Worm (Caenorhabditis elegans) whole organism, L2 larva: ENCODE results near the gene W01H2.2.

ENCODE experiments used
- F13H6.1 ChIP-seq: sonication (generic microtip); optimal IDR thresholded peaks from 2 replicates; lab custom pipeline; 2016; ENCODE audit warnings: missing genetic modification characterization, missing compliant biosample characterization
- lin-11 ChIP-seq: fragments of 150-350 bp; sonication (generic microtip); optimal IDR thresholded peaks from 2 replicates; lab custom pipeline; 2014; ENCODE audit warnings: missing biosample characterization, missing genetic modification characterization, inconsistent platforms, mixed read lengths
- nhr-237 ChIP-seq: fragments of 150-350 bp; optimal IDR thresholded peaks from 2 replicates; lab custom pipeline; 2014; ENCODE audit warnings: missing biosample characterization, missing genetic modification characterization
- nhr-77 ChIP-seq: fragments of 150-350 bp; optimal IDR thresholded peaks from 2 replicates; lab custom pipeline; 2014; ENCODE audit warnings: missing biosample characterization, missing genetic modification characterization
- skn-1 ChIP-seq: sonication (generic microtip); optimal IDR thresholded peaks from 2 replicates; lab custom pipeline; 2017; ENCODE audit warnings: missing biosample characterization, missing genetic modification characterization
- ztf-11 ChIP-seq: sonication (generic microtip); optimal IDR thresholded peaks from 2 replicates; lab custom pipeline; 2017; ENCODE audit warnings: missing biosample characterization, missing genetic modification characterization

ce11 chrX:4222200-4222599, 3.9 kb upstream of the W01H2.2 start:
- TF ChIP-seq ztf-11 (tag; lab: Kevin White, UChicago) (no peak), F13H6.1 (tag; lab: Kevin White, UChicago) (no peak), skn-1 (tag; lab: Kevin White, UChicago) (no peak), nhr-237 (tag; lab: Kevin White, UChicago) (no peak), nhr-77 (tag; lab: Kevin White, UChicago) (no peak), lin-11 (tag; lab: Kevin White, UChicago) (no peak)
